Worm (Caenorhabditis elegans) whole organism, L2 larva: ENCODE results near the gene srab-13.

ENCODE experiments used
- R02D3.7 ChIP-seq: fragments of 150-350 bp; optimal IDR thresholded peaks from 2 replicates; lab custom pipeline; 2014; ENCODE audit warnings: missing biosample characterization, missing genetic modification characterization
- lin-13 ChIP-seq: fragments of 150-350 bp; optimal IDR thresholded peaks from 2 replicates; lab custom pipeline; 2014; ENCODE audit warnings: missing biosample characterization, missing genetic modification reagents, missing genetic modification characterization

DNA sequence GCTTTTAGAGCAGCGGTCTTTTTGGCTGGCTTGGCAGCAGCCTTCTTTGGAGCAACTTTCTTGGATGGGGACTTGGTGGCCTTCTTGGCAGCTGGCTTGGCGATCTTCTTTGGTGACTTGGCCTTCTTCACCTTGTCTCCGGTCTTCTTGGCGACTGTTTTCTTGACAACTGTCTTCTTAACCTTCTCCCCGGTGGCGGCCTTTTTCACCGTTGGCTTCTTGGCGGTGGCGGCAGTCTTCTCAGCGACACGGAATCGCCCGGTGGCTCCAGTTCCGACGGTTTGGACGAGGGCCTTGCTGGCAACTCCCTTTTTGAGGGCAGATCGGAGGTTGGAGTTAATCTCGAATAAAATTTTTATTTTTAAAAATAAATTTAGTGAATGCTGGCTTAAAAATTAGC lies 3.0 kb upstream of the srab-13 start:
- no peak for TF ChIP-seq R02D3.7
- no peak for TF ChIP-seq lin-13 (GFP tag; lab: Kevin White, UChicago)
